Worm (Caenorhabditis elegans) whole organism, L2 larva: ENCODE measurements around the gene tpp-2.

Source experiments
- blmp-1 ChIP-seq: sonication (generic microtip); optimal IDR thresholded peaks from 2 replicates; lab custom pipeline; 2017; ENCODE audit warnings: missing genetic modification characterization, mild to moderate bottlenecking, missing compliant biosample characterization, antibody characterized with exemption, moderate library complexity; ENCODE audit not compliant: insufficient read depth
- nhr-23 ChIP-seq: fragments of 150-350 bp; optimal IDR thresholded peaks from 2 replicates; lab custom pipeline; 2014; ENCODE audit warnings: missing biosample characterization, missing genetic modification reagents, missing genetic modification characterization
- nhr-237 ChIP-seq: fragments of 150-350 bp; optimal IDR thresholded peaks from 2 replicates; lab custom pipeline; 2014; ENCODE audit warnings: missing biosample characterization, missing genetic modification characterization
- sem-4 ChIP-seq: fragments of 150-350 bp; optimal IDR thresholded peaks from 2 replicates; lab custom pipeline; 2014; ENCODE audit warnings: missing biosample characterization, missing genetic modification reagents, missing genetic modification characterization
- ztf-11 ChIP-seq: sonication (generic microtip); optimal IDR thresholded peaks from 2 replicates; lab custom pipeline; 2017; ENCODE audit warnings: missing biosample characterization, missing genetic modification characterization

ce11 chrII:6136712-6137111 lies 39.3 kb upstream of the tpp-2 start:
- no peak for TF ChIP-seq ztf-11 (tag; lab: Kevin White, UChicago)
- no peak for TF ChIP-seq nhr-237 (tag; lab: Kevin White, UChicago)
- TF ChIP-seq nhr-23: no peak
- no peak for TF ChIP-seq blmp-1 (tag; lab: Kevin White, UChicago)
- TF ChIP-seq sem-4 (tag; lab: Kevin White, UChicago): no peak
